Worm (Caenorhabditis elegans) whole organism, young adult: Measurements from ENCODE around the gene flp-27.
A peak's percentile ranks its signal among the peaks of the same experiment; 100 is the strongest.

ENCODE experiments used
- B0035.1 ChIP-seq: sonication (generic microtip); optimal IDR thresholded peaks from 2 replicates; lab custom pipeline; 2016; ENCODE audit warnings: missing genetic modification characterization, mild to moderate bottlenecking, missing compliant biosample characterization, missing genotype, missing genetic modification reagents
- B0336.3 ChIP-seq: fragments of 200-800 bp; sonication (Bioruptor generic); IDR thresholded peaks from 2 replicates; pipeline ENCODE4 v1.3.6; 2022; ENCODE audit warnings: missing genetic modification characterization, missing compliant biosample characterization
- F10E7.11 ChIP-seq: sonication (generic microtip); optimal IDR thresholded peaks from 2 replicates; lab custom pipeline; 2017; ENCODE audit warnings: mild to moderate bottlenecking, missing genetic modification characterization, moderate library complexity, missing compliant biosample characterization
- F22D6.2 ChIP-seq: sonication (generic microtip); optimal IDR thresholded peaks from 2 replicates; lab custom pipeline; 2016; ENCODE audit warnings: mild to moderate bottlenecking, missing genetic modification characterization, missing compliant biosample characterization
- F49E8.2 ChIP-seq: sonication (generic microtip); optimal IDR thresholded peaks from 3 replicates; lab custom pipeline; 2017; ENCODE audit warnings: missing genetic modification characterization, mild to moderate bottlenecking, missing compliant biosample characterization, antibody characterized with exemption, moderate library complexity; ENCODE audit not compliant: insufficient read depth
- F57C9.4 ChIP-seq: sonication (generic microtip); optimal IDR thresholded peaks from 2 replicates; lab custom pipeline; 2017; ENCODE audit warnings: mild to moderate bottlenecking, missing genetic modification characterization, missing compliant biosample characterization
- T07F8.4 ChIP-seq: sonication (generic microtip); optimal IDR thresholded peaks from 2 replicates; lab custom pipeline; 2016; ENCODE audit warnings: mild to moderate bottlenecking, missing genetic modification characterization, moderate library complexity, missing compliant biosample characterization
- T26A5.8 ChIP-seq: sonication (generic microtip); optimal IDR thresholded peaks from 2 replicates; lab custom pipeline; 2016; ENCODE audit warnings: missing genetic modification characterization, missing compliant biosample characterization
- Y56A3A.18 ChIP-seq: fragments of 200-800 bp; sonication (Bioruptor generic); IDR thresholded peaks from 2 replicates; pipeline ENCODE4 v1.3.6; 2022; ENCODE audit warnings: missing genetic modification reagents, missing genetic modification characterization, missing compliant biosample characterization
- attf-3 ChIP-seq: fragments of 200-800 bp; sonication (Bioruptor generic); conservative IDR thresholded peaks from 2 replicates; pipeline ENCODE4 v1.3.6; 2022; ENCODE audit warnings: missing genetic modification reagents, missing genetic modification characterization, missing compliant biosample characterization
- bed-1 ChIP-seq: fragments of 200-800 bp; sonication (Bioruptor generic); IDR thresholded peaks from 2 replicates; pipeline ENCODE4 v1.3.6; 2022; ENCODE audit warnings: missing genetic modification reagents, missing genetic modification characterization, missing compliant biosample characterization
- cebp-1 ChIP-seq, 2 experiments: fragments of 200-800 bp in 1 of 2; sonication (Bioruptor generic) in 1 of 2; sonication (generic microtip) in 1 of 2; IDR thresholded peaks in 1 of 2; optimal IDR thresholded peaks in 1 of 2; 2 replicates each; pipeline versions ENCODE4 v1.3.6 to Lab custom; 2017 to 2022; ENCODE audit warnings: missing compliant biosample characterization in 2 of 2, missing genetic modification characterization in 2 of 2, mild to moderate bottlenecking in 1 of 2, missing genetic modification reagents in 1 of 2, moderate library complexity in 1 of 2
- ceh-100 ChIP-seq: fragments of 200-800 bp; sonication (Bioruptor generic); IDR thresholded peaks from 2 replicates; pipeline ENCODE4 v1.3.6; 2022; ENCODE audit warnings: missing genetic modification reagents, missing genetic modification characterization, missing compliant biosample characterization
- chd-7 ChIP-seq: sonication (generic microtip); optimal IDR thresholded peaks from 2 replicates; lab custom pipeline; 2016; ENCODE audit warnings: mild to moderate bottlenecking, missing genetic modification characterization, moderate library complexity, missing compliant biosample characterization
- efl-1 ChIP-seq: fragments of 150-350 bp; optimal IDR thresholded peaks from 2 replicates; lab custom pipeline; 2014; ENCODE audit warnings: missing biosample characterization, missing genetic modification reagents, missing genetic modification characterization
- egl-44 ChIP-seq: fragments of 200-800 bp; sonication (Bioruptor generic); IDR thresholded peaks from 2 replicates; pipeline ENCODE4 v1.3.6; 2022; ENCODE audit warnings: missing genetic modification reagents, missing genetic modification characterization, missing compliant biosample characterization
- egrh-3 ChIP-seq: fragments of 200-800 bp; sonication (Bioruptor generic); IDR thresholded peaks from 2 replicates; pipeline ENCODE4 v1.3.6; 2022; ENCODE audit warnings: missing genetic modification reagents, missing genetic modification characterization, missing compliant biosample characterization
- fkh-3 ChIP-seq: sonication (generic microtip); optimal IDR thresholded peaks from 2 replicates; lab custom pipeline; 2016; ENCODE audit warnings: mild to moderate bottlenecking, missing genetic modification characterization, missing compliant biosample characterization
- gei-17 ChIP-seq: fragments of 200-800 bp; sonication (Bioruptor generic); optimal IDR thresholded peaks from 2 replicates; lab custom pipeline; 2018; ENCODE audit warnings: mild to moderate bottlenecking, missing genetic modification characterization, missing compliant biosample characterization
- hmg-1.2 ChIP-seq: fragments of 200-800 bp; sonication (Bioruptor generic); IDR thresholded peaks from 2 replicates; pipeline ENCODE4 v1.3.6; 2022; ENCODE audit warnings: missing genetic modification reagents, missing genetic modification characterization, missing compliant biosample characterization
- hmg-20 ChIP-seq: fragments of 200-800 bp; sonication (Bioruptor generic); IDR thresholded peaks from 2 replicates; pipeline ENCODE4 v1.3.6; 2022; ENCODE audit warnings: missing genetic modification reagents, missing genetic modification characterization, missing compliant biosample characterization
- hsf-1 ChIP-seq: fragments of 200-800 bp; sonication (Bioruptor generic); IDR thresholded peaks from 2 replicates; pipeline ENCODE4 v1.3.6; 2022; ENCODE audit warnings: missing genetic modification reagents, missing genetic modification characterization, missing compliant biosample characterization
- lin-26 ChIP-seq: fragments of 200-800 bp; sonication (Bioruptor generic); IDR thresholded peaks from 2 replicates; pipeline ENCODE4 v1.3.6; 2022; ENCODE audit warnings: missing genetic modification reagents, missing genetic modification characterization, missing compliant biosample characterization
- lin-35 ChIP-seq, 3 experiments: fragments of 150-350 bp in 2 of 3; sonication (generic microtip) in 1 of 3; optimal IDR thresholded peaks; 2 replicates each; lab custom pipeline; 2014 to 2018; ENCODE audit warnings: missing biosample characterization in 3 of 3, missing genetic modification characterization in 3 of 3, missing genetic modification reagents in 3 of 3
- lin-40 ChIP-seq: sonication (generic microtip); optimal IDR thresholded peaks from 2 replicates; lab custom pipeline; 2016; ENCODE audit warnings: missing genetic modification characterization, mild to moderate bottlenecking, missing compliant biosample characterization, missing genotype, missing genetic modification reagents
- madf-8 ChIP-seq: fragments of 200-800 bp; sonication (Bioruptor generic); conservative IDR thresholded peaks from 2 replicates; pipeline ENCODE4 v1.3.6; 2022; ENCODE audit warnings: missing genetic modification reagents, missing genetic modification characterization, missing compliant biosample characterization
- nfya-2 ChIP-seq: fragments of 200-800 bp; sonication (Bioruptor generic); IDR thresholded peaks from 2 replicates; pipeline ENCODE4 v1.3.6; 2022; ENCODE audit warnings: missing genetic modification reagents, missing genetic modification characterization, missing compliant biosample characterization
- rcor-1 ChIP-seq: fragments of 200-800 bp; sonication (Bioruptor generic); IDR thresholded peaks from 2 replicates; pipeline ENCODE4 v1.3.6; 2022; ENCODE audit warnings: missing genetic modification reagents, missing genetic modification characterization, missing compliant biosample characterization
- snpc-1.1 ChIP-seq: sonication (generic microtip); optimal IDR thresholded peaks from 2 replicates; lab custom pipeline; 2017; ENCODE audit warnings: missing genetic modification characterization, mild to moderate bottlenecking, missing compliant biosample characterization, antibody characterized with exemption, moderate library complexity, missing genotype, missing genetic modification reagents; ENCODE audit not compliant: insufficient read depth
- sptf-2 ChIP-seq: fragments of 200-800 bp; sonication (Bioruptor generic); optimal IDR thresholded peaks from 2 replicates; lab custom pipeline; 2018; ENCODE audit warnings: mild to moderate bottlenecking, missing genetic modification characterization, missing compliant biosample characterization
- xnd-1 ChIP-seq: sonication (generic microtip); optimal IDR thresholded peaks from 2 replicates; lab custom pipeline; 2016; ENCODE audit warnings: missing genotype, missing genetic modification reagents, missing genetic modification characterization, missing compliant biosample characterization
- ztf-18 ChIP-seq: sonication (generic microtip); optimal IDR thresholded peaks from 2 replicates; lab custom pipeline; 2016; ENCODE audit warnings: missing genotype, mild to moderate bottlenecking, missing genetic modification characterization, missing compliant biosample characterization
- ztf-26 ChIP-seq: sonication (generic microtip); optimal IDR thresholded peaks from 2 replicates; lab custom pipeline; 2017; ENCODE audit warnings: missing genetic modification characterization, missing compliant biosample characterization
- ztf-28 ChIP-seq: fragments of 200-800 bp; sonication (Bioruptor generic); IDR thresholded peaks from 2 replicates; pipeline ENCODE4 v1.3.6; 2022; ENCODE audit warnings: missing genetic modification reagents, missing genetic modification characterization, missing compliant biosample characterization

The flp-27 gene

ce11 chrII:5701485-5701884, 20.7 kb downstream of the flp-27 start (continued):
- TF ChIP-seq F57C9.4 (no peak), egl-44 (GFP tag; lab: Robert Waterston, UW) (no peak), B0336.3 (GFP tag; lab: Robert Waterston, UW) (peak; percentile 60; the same call in 1 of the 2 replicates), hmg-1.2 (GFP tag; lab: Robert Waterston, UW) (peak; percentile 87), F10E7.11 (tag; lab: Kevin White, UChicago) (no peak), lin-40 (peak; percentile 49), egrh-3 (no peak), xnd-1 (tag; lab: Kevin White, UChicago) (peak; percentile 32), sptf-2 (GFP tag; lab: Kevin White, UChicago) (no peak), madf-8 (GFP tag; lab: Robert Waterston, UW) (peak; percentile 34; the same call in 1 of the 2 replicates), hsf-1 (0 out of 2 replicates have a peak, but pooled peaks have one; percentile 20), hmg-20 (GFP tag; lab: Robert Waterston, UW) (peak; percentile 66), chd-7 (tag; lab: Kevin White, UChicago) (peak; percentile 23), attf-3 (GFP tag; lab: Robert Waterston, UW) (no peak), T07F8.4 (no peak), bed-1 (GFP tag; lab: Robert Waterston, UW) (no peak), ztf-18 (tag; lab: Kevin White, UChicago) (no peak), F22D6.2 (tag; lab: Kevin White, UChicago) (no peak), ceh-100 (GFP tag; lab: Robert Waterston, UW) (no peak), fkh-3 (tag; lab: Kevin White, UChicago) (no peak), nfya-2 (GFP tag; lab: Robert Waterston, UW) (no peak), lin-35 (GFP tag; optimal IDR thresholded peaks at IDR 0.05; lab: Kevin White, UChicago) (peak in 1 of 3 experiments; percentile 15), B0035.1 (tag; lab: Kevin White, UChicago) (no peak), gei-17 (GFP tag; lab: Kevin White, UChicago) (no peak), F49E8.2 (tag; lab: Kevin White, UChicago) (peak; percentile 64), ztf-28 (GFP tag; lab: Robert Waterston, UW) (no peak), ztf-26 (no peak), efl-1 (GFP tag; lab: Kevin White, UChicago) (no peak), lin-26 (GFP tag; lab: Robert Waterston, UW) (no peak), Y56A3A.18 (peak; percentile 62)
- TF ChIP-seq, all 124 proteins: peak for 42

ce11 chrII:5702611-5703192, 21.9 kb downstream of the flp-27 start:
- TF ChIP-seq lin-26 (GFP tag; lab: Robert Waterston, UW), result no peak
- no peak for TF ChIP-seq rcor-1 (GFP tag; lab: Robert Waterston, UW)
- no peak for TF ChIP-seq cebp-1 (GFP tag; IDR thresholded peaks at IDR 0.05; lab: Robert Waterston, UW)
- peak; percentile 28 for TF ChIP-seq cebp-1 (tag; optimal IDR thresholded peaks at IDR 0.05; lab: Kevin White, UChicago)
- no peak for TF ChIP-seq T26A5.8
- TF ChIP-seq, all 124 proteins: peak for 1

DNA sequence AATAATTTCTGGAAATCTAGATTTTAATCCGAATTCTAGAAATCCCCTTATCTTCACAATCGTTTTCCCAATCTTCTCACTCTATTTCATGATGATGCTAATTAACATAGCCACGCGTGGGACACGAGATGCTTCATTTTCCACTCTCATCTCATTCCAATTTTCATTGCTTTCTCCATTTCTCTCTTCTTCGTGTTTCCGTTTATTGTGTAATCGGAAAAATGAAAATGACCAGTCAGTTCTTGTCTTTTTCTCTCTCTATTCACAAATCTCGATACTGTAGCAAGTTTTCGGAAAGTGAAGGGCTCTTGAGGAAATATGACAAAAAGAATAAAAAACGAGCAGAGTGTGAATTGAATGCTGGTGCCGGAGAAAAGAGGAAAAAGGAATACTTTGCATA, 23.7 kb downstream of the flp-27 start:
- TF ChIP-seq snpc-1.1 (tag; lab: Kevin White, UChicago), result no peak
